Worm (Caenorhabditis elegans) whole organism, young adult: ENCODE results near the gene Y60C6A.2.
A peak's percentile ranks its signal among the peaks of the same experiment; 100 is the strongest.
"Not testable (repeated sequence)": the region's sequence is repeated elsewhere in the genome, so short reads cannot be mapped to it uniquely, and the experiment has no call there.

Experiments
- B0035.1 ChIP-seq: sonication (generic microtip); optimal IDR thresholded peaks from 2 replicates; lab custom pipeline; 2016; ENCODE audit warnings: missing genetic modification characterization, mild to moderate bottlenecking, missing compliant biosample characterization, missing genotype, missing genetic modification reagents
- C06A6.2 ChIP-seq: fragments of 200-800 bp; sonication (Bioruptor generic); conservative IDR thresholded peaks from 2 replicates; pipeline ENCODE4 v1.3.6; 2022; ENCODE audit warnings: missing genetic modification characterization, missing compliant biosample characterization
- F33H1.4 ChIP-seq: fragments of 200-800 bp; sonication (Bioruptor generic); IDR thresholded peaks from 2 replicates; pipeline ENCODE4 v1.3.6; 2022; ENCODE audit warnings: missing genetic modification reagents, missing genetic modification characterization, missing compliant biosample characterization
- F37B4.10 ChIP-seq: fragments of 200-800 bp; sonication (Bioruptor generic); IDR thresholded peaks from 2 replicates; pipeline ENCODE4 v1.3.6; 2022; ENCODE audit warnings: missing genetic modification characterization, missing compliant biosample characterization
- F39B2.1 ChIP-seq: fragments of 200-800 bp; sonication (Bioruptor generic); IDR thresholded peaks from 2 replicates; pipeline ENCODE4 v1.3.6; 2022; ENCODE audit warnings: missing genetic modification reagents, missing genetic modification characterization, missing compliant biosample characterization
- F49E8.2 ChIP-seq: sonication (generic microtip); optimal IDR thresholded peaks from 3 replicates; lab custom pipeline; 2017; ENCODE audit warnings: missing genetic modification characterization, mild to moderate bottlenecking, missing compliant biosample characterization, antibody characterized with exemption, moderate library complexity; ENCODE audit not compliant: insufficient read depth
- F57A8.1 ChIP-seq: fragments of 200-800 bp; sonication (Bioruptor generic); optimal IDR thresholded peaks from 2 replicates; lab custom pipeline; 2018; ENCODE audit warnings: mild to moderate bottlenecking, missing genetic modification characterization, moderate library complexity, missing compliant biosample characterization
- T26A5.8 ChIP-seq: sonication (generic microtip); optimal IDR thresholded peaks from 2 replicates; lab custom pipeline; 2016; ENCODE audit warnings: missing genetic modification characterization, missing compliant biosample characterization
- Y53F4B.3 ChIP-seq: fragments of 200-800 bp; sonication (Bioruptor generic); IDR thresholded peaks from 2 replicates; pipeline ENCODE4 v1.3.6; 2022; ENCODE audit warnings: missing genetic modification reagents, missing genetic modification characterization, missing compliant biosample characterization
- Y53G8AR.9 ChIP-seq: fragments of 200-800 bp; sonication (Bioruptor generic); conservative IDR thresholded peaks from 2 replicates; pipeline ENCODE4 v1.3.6; 2022; ENCODE audit warnings: missing genetic modification reagents, missing genetic modification characterization, missing compliant biosample characterization
- Y79H2A.3 ChIP-seq: fragments of 200-800 bp; sonication (Bioruptor generic); conservative IDR thresholded peaks from 2 replicates; pipeline ENCODE4 v1.3.6; 2022; ENCODE audit warnings: missing genetic modification reagents, missing genetic modification characterization, missing compliant biosample characterization
- Y95B8A.8 ChIP-seq: fragments of 200-800 bp; sonication (Bioruptor generic); IDR thresholded peaks from 2 replicates; pipeline ENCODE4 v1.3.6; 2022; ENCODE audit warnings: missing genetic modification reagents, missing genetic modification characterization, missing compliant biosample characterization
- ama-1 ChIP-seq, 3 experiments: fragments of 150-350 bp in 1 of 3; sonication (generic microtip) in 2 of 3; optimal IDR thresholded peaks; 2 replicates each; lab custom pipeline; 2014 to 2018; ENCODE audit warnings: missing biosample characterization in 2 of 3, missing genetic modification characterization in 2 of 3, missing genetic modification reagents in 2 of 3
- attf-6 ChIP-seq: fragments of 200-800 bp; sonication (Bioruptor generic); IDR thresholded peaks from 2 replicates; pipeline ENCODE4 v1.3.6; 2022; ENCODE audit warnings: missing genetic modification reagents, missing genetic modification characterization, missing compliant biosample characterization
- ceh-100 ChIP-seq: fragments of 200-800 bp; sonication (Bioruptor generic); IDR thresholded peaks from 2 replicates; pipeline ENCODE4 v1.3.6; 2022; ENCODE audit warnings: missing genetic modification reagents, missing genetic modification characterization, missing compliant biosample characterization
- chd-7 ChIP-seq: sonication (generic microtip); optimal IDR thresholded peaks from 2 replicates; lab custom pipeline; 2016; ENCODE audit warnings: mild to moderate bottlenecking, missing genetic modification characterization, moderate library complexity, missing compliant biosample characterization
- ekl-4 ChIP-seq: fragments of 200-800 bp; sonication (Bioruptor generic); IDR thresholded peaks from 2 replicates; pipeline ENCODE4 v1.3.6; 2022; ENCODE audit warnings: missing genetic modification reagents, missing genetic modification characterization, missing compliant biosample characterization
- ets-4 ChIP-seq: fragments of 200-800 bp; sonication (Bioruptor generic); optimal IDR thresholded peaks from 2 replicates; lab custom pipeline; 2018; ENCODE audit warnings: mild to moderate bottlenecking, missing genetic modification characterization, missing compliant biosample characterization
- him-1 ChIP-seq: sonication (generic microtip); optimal IDR thresholded peaks from 2 replicates; lab custom pipeline; 2016; ENCODE audit warnings: missing genotype, missing genetic modification reagents, missing genetic modification characterization, missing compliant biosample characterization
- hlh-12 ChIP-seq: sonication (generic microtip); optimal IDR thresholded peaks from 2 replicates; lab custom pipeline; 2016; ENCODE audit warnings: missing genetic modification characterization, missing compliant biosample characterization
- hmg-1.2 ChIP-seq: fragments of 200-800 bp; sonication (Bioruptor generic); IDR thresholded peaks from 2 replicates; pipeline ENCODE4 v1.3.6; 2022; ENCODE audit warnings: missing genetic modification reagents, missing genetic modification characterization, missing compliant biosample characterization
- hmg-20 ChIP-seq: fragments of 200-800 bp; sonication (Bioruptor generic); IDR thresholded peaks from 2 replicates; pipeline ENCODE4 v1.3.6; 2022; ENCODE audit warnings: missing genetic modification reagents, missing genetic modification characterization, missing compliant biosample characterization
- hrde-1 ChIP-seq: sonication (generic microtip); optimal IDR thresholded peaks from 2 replicates; lab custom pipeline; 2016; ENCODE audit warnings: missing genetic modification characterization, mild to moderate bottlenecking, missing compliant biosample characterization, moderate library complexity, missing genotype, missing genetic modification reagents, borderline replicate concordance
- hsf-1 ChIP-seq: fragments of 200-800 bp; sonication (Bioruptor generic); IDR thresholded peaks from 2 replicates; pipeline ENCODE4 v1.3.6; 2022; ENCODE audit warnings: missing genetic modification reagents, missing genetic modification characterization, missing compliant biosample characterization
- lin-35 ChIP-seq, 3 experiments: fragments of 150-350 bp in 2 of 3; sonication (generic microtip) in 1 of 3; optimal IDR thresholded peaks; 2 replicates each; lab custom pipeline; 2014 to 2018; ENCODE audit warnings: missing biosample characterization in 3 of 3, missing genetic modification characterization in 3 of 3, missing genetic modification reagents in 3 of 3
- lin-40 ChIP-seq: sonication (generic microtip); optimal IDR thresholded peaks from 2 replicates; lab custom pipeline; 2016; ENCODE audit warnings: missing genetic modification characterization, mild to moderate bottlenecking, missing compliant biosample characterization, missing genotype, missing genetic modification reagents
- madf-10 ChIP-seq: sonication (generic microtip); optimal IDR thresholded peaks from 2 replicates; lab custom pipeline; 2016; ENCODE audit warnings: mild to moderate bottlenecking, missing genetic modification characterization, missing compliant biosample characterization
- madf-3 ChIP-seq: fragments of 200-800 bp; sonication (Bioruptor generic); IDR thresholded peaks from 2 replicates; pipeline ENCODE4 v1.3.6; 2022; ENCODE audit warnings: missing genetic modification reagents, missing genetic modification characterization, missing compliant biosample characterization
- madf-6 ChIP-seq: fragments of 200-800 bp; sonication (Bioruptor generic); IDR thresholded peaks from 2 replicates; pipeline ENCODE4 v1.3.6; 2022; ENCODE audit warnings: missing genetic modification reagents, missing genetic modification characterization, missing compliant biosample characterization
- madf-8 ChIP-seq: fragments of 200-800 bp; sonication (Bioruptor generic); conservative IDR thresholded peaks from 2 replicates; pipeline ENCODE4 v1.3.6; 2022; ENCODE audit warnings: missing genetic modification reagents, missing genetic modification characterization, missing compliant biosample characterization
- mes-4 ChIP-seq: sonication (generic microtip); optimal IDR thresholded peaks from 2 replicates; lab custom pipeline; 2016; ENCODE audit warnings: missing genotype, missing genetic modification characterization, missing compliant biosample characterization
- nhr-120 ChIP-seq: fragments of 200-800 bp; sonication (Bioruptor generic); IDR thresholded peaks from 2 replicates; pipeline ENCODE4 v1.3.6; 2022; ENCODE audit warnings: missing genetic modification characterization, missing compliant biosample characterization
- pbrm-1 ChIP-seq: fragments of 200-800 bp; sonication (Bioruptor generic); IDR thresholded peaks from 2 replicates; pipeline ENCODE4 v1.3.6; 2022; ENCODE audit warnings: missing genetic modification reagents, missing genetic modification characterization, missing compliant biosample characterization
- rcor-1 ChIP-seq: fragments of 200-800 bp; sonication (Bioruptor generic); IDR thresholded peaks from 2 replicates; pipeline ENCODE4 v1.3.6; 2022; ENCODE audit warnings: missing genetic modification reagents, missing genetic modification characterization, missing compliant biosample characterization
- repo-1 ChIP-seq: sonication (generic microtip); optimal IDR thresholded peaks from 2 replicates; lab custom pipeline; 2017; ENCODE audit warnings: mild to moderate bottlenecking, missing genetic modification characterization, missing compliant biosample characterization
- rpc-1 ChIP-seq, 2 experiments: fragments of 150-350 bp in 1 of 2; sonication (generic microtip) in 1 of 2; optimal IDR thresholded peaks; 2 replicates each; lab custom pipeline; 2014 to 2018; ENCODE audit warnings: missing biosample characterization in 1 of 2, missing genetic modification characterization in 1 of 2, missing genetic modification reagents in 1 of 2, missing genotype in 1 of 2
- sea-2 ChIP-seq: fragments of 200-800 bp; sonication (Bioruptor generic); IDR thresholded peaks from 2 replicates; pipeline ENCODE4 v1.3.6; 2022; ENCODE audit warnings: missing genetic modification characterization, missing compliant biosample characterization
- snpc-1.1 ChIP-seq: sonication (generic microtip); optimal IDR thresholded peaks from 2 replicates; lab custom pipeline; 2017; ENCODE audit warnings: missing genetic modification characterization, mild to moderate bottlenecking, missing compliant biosample characterization, antibody characterized with exemption, moderate library complexity, missing genotype, missing genetic modification reagents; ENCODE audit not compliant: insufficient read depth
- tbp1 ChIP-seq: fragments of 200-800 bp; sonication (Bioruptor generic); optimal IDR thresholded peaks from 2 replicates; lab custom pipeline; 2018; ENCODE audit warnings: mild to moderate bottlenecking, missing genetic modification characterization, missing compliant biosample characterization

The Y60C6A.2 gene

DNA sequence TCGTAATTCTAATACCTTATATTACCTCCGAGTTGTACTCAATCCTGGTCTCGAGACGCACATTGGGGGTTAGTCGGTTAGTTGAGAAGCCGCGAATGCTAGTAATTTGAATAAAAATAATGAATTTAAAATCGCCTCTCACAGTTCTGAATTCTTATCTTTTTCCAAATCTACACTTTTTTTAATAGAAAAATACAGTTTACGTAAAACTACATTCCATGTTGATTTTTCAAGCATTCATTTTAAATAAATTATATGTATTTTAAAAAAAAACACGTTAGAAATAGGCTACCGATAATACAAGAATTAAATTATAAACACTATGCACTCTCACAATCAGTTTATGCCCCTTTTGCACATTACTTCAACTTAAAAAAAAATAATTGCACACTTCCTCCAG is 15.6 kb downstream of the Y60C6A.2 start, which contains the start of gene C18G1.9 (continued):
- TF ChIP-seq ekl-4 (GFP tag; lab: Robert Waterston, UW) (no peak), B0035.1 (no peak), chd-7 (no peak), snpc-1.1 (no peak)

DNA sequence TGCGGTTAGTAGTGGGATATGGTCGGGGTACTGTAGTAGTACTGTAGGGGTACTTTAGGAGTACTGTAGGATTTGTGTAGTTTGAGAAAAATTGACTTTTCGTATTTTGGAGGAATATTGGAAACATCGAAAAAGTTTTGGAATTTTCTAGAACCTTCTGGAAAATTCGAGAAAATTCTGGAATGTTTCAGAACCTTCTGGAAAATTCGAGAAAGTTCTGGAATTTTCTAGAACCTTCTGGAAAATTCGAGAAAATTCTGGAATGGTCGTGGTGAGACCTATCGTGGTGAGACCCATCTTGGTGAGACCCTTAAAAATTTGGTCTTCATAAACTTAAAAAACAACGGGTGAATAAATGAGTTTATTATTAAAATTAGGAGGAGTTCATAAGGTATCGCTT is 17.7 kb downstream of the Y60C6A.2 start:
- peak; percentile 94 for TF ChIP-seq hsf-1

DNA sequence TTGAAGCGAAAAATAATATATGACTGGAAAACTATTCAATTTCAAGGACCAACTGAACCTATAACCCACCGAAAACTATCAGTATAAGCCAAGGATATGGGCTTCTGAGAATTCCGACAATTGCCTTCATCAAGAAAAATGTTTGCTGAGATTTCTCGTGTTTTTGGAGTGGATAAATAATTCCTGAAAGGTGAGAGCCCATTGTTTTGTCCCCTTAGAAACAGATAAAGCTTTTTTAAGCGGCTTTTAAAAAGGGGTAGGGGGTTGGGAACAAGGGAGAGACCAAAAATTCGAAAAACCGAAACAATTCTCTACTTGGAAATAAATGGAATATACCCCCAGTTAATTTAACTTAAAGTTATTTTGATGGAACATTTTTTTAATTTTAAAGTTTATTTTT is 18.7 kb downstream of the Y60C6A.2 start, which contains the start of gene C18G1.8:
Gene C18G1.8, minus strand, starts transcription at position 101 of the 400 bp plus-strand sequence.
- TF ChIP-seq Y79H2A.3 (GFP tag; lab: Robert Waterston, UW) (no peak), madf-8 (GFP tag; lab: Robert Waterston, UW) (no peak), snpc-1.1 (no peak), Y53F4B.3 (no peak), F37B4.10 (GFP tag; lab: Robert Waterston, UW) (no peak), nhr-120 (GFP tag; lab: Robert Waterston, UW) (no peak), Y95B8A.8 (GFP tag; lab: Robert Waterston, UW) (no peak), hrde-1 (tag; lab: Kevin White, UChicago) (no peak)
- TF ChIP-seq, all 124 proteins: peak for 0

DNA sequence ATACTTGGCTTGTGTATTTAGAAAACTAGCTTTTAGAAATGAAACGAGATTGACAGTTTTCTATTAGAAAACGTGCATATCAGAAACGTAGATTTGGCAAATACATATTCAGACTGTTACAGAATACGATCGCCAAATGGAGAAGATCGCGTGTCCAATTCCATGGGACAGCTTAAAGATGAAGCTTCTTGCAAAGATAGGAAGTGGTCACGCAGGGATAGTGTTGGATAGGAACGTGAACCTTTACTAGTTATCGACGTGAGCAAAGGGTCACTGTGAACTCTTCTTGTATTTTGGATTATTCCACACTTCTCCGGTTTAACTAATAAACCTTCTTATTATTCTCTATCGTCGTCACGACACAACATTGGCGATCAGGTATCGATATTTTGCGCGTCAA is 24.6 kb downstream of the Y60C6A.2 start, which contains the start of gene bgnt-1.4:
Gene bgnt-1.4, plus strand, starts transcription at position 301 of the 400 bp plus-strand sequence.
- TF ChIP-seq C06A6.2; lin-40 (tag; lab: Kevin White, UChicago); tbp1: not testable (repeated sequence)

DNA sequence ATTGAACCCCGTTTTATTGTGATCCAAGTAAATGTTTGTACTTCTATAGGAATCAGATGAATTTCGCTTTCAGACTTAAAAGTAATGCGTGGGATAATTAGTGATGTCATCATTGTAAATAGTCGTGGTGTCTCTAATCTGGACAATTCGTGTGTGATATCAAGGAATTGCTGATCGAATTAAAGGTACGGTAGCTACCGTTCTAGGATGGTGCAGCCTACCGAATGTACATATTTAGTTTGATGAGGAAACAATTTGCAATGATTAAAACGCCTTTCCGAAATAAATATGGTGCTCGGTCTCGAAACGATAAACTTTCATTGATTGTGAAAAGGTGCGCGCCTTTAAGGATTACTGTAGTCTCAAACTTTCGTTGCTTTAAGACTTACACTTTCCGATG is 26.7 kb downstream of the Y60C6A.2 start:
- TF ChIP-seq lin-35 (GFP tag; optimal IDR thresholded peaks at IDR 0.05; lab: Kevin White, UChicago), result peak in 1 of 3 experiments; percentile 17
- no peak for TF ChIP-seq hlh-12 (tag; lab: Kevin White, UChicago)
- 0 out of 2 replicates have a peak, but pooled peaks have one; percentile 39 for TF ChIP-seq Y95B8A.8 (GFP tag; lab: Robert Waterston, UW)
- TF ChIP-seq hsf-1, result peak; percentile 74
- no peak for TF ChIP-seq F57A8.1
- TF ChIP-seq rcor-1, result peak; percentile 46; the same call in 1 of the 2 replicates
- TF ChIP-seq attf-6 (GFP tag; lab: Robert Waterston, UW), result peak; percentile 47; the same call in 1 of the 2 replicates
- 0 out of 2 replicates have a peak, but pooled peaks have one; percentile 3 for TF ChIP-seq hmg-20
- TF ChIP-seq mes-4 (tag; lab: Kevin White, UChicago), result no peak
- peak; percentile 52; the same call in 1 of the 2 replicates for TF ChIP-seq ekl-4 (GFP tag; lab: Robert Waterston, UW)
- TF ChIP-seq repo-1 (tag; lab: Kevin White, UChicago), result no peak
- no peak for TF ChIP-seq pbrm-1
- no peak for TF ChIP-seq ceh-100 (GFP tag; lab: Robert Waterston, UW)
- peak; percentile 2 for TF ChIP-seq T26A5.8 (tag; lab: Kevin White, UChicago)
- TF ChIP-seq madf-3 (GFP tag; lab: Robert Waterston, UW), result peak; percentile 78; the same call in 1 of the 2 replicates
- TF ChIP-seq Y53G8AR.9 (GFP tag; lab: Robert Waterston, UW), result peak; percentile 79
- TF ChIP-seq sea-2, result no peak
- peak; percentile 15 for TF ChIP-seq F49E8.2 (tag; lab: Kevin White, UChicago)
- peak; percentile 10 for TF ChIP-seq hrde-1 (tag; lab: Kevin White, UChicago)
- no peak for TF ChIP-seq madf-10
- TF ChIP-seq hmg-1.2 (GFP tag; lab: Robert Waterston, UW), result peak; percentile 14; the same call in 1 of the 2 replicates
- TF ChIP-seq F39B2.1 (GFP tag; lab: Robert Waterston, UW), result peak; percentile 76; the same call in 1 of the 2 replicates
- peak; percentile 21 for TF ChIP-seq him-1 (tag; lab: Kevin White, UChicago)
- TF ChIP-seq ama-1 (optimal IDR thresholded peaks at IDR 0.05; lab: Kevin White, UChicago), result no peak
- TF ChIP-seq ama-1 (GFP tag; optimal IDR thresholded peaks at IDR 0.05; lab: Kevin White, UChicago), result peak in 1 of 2 experiments; percentile 37
- TF ChIP-seq ets-4, result no peak
- TF ChIP-seq F33H1.4 (GFP tag; lab: Robert Waterston, UW), result 0 out of 2 replicates have a peak, but pooled peaks have one; percentile 21
- TF ChIP-seq rpc-1 (optimal IDR thresholded peaks at IDR 0.05; lab: Kevin White, UChicago), result no peak
- TF ChIP-seq rpc-1 (tag; optimal IDR thresholded peaks at IDR 0.05; lab: Kevin White, UChicago), result no peak
- peak; percentile 63 for TF ChIP-seq madf-6 (GFP tag; lab: Robert Waterston, UW)
- TF ChIP-seq madf-8 (GFP tag; lab: Robert Waterston, UW), result no peak
- TF ChIP-seq, all 124 proteins: peak for 18
